Fruit fly (Drosophila melanogaster) whole organism, embryonic: ENCODE data around the gene CG2059.

ENCODE experiments used
- Asciz ChIP-seq: fragments of 200-800 bp; sonication (Bioruptor generic); optimal IDR thresholded peaks from 2 replicates; lab custom pipeline; 2017; ENCODE audit warnings: missing biosample characterization, mild to moderate bottlenecking, missing genetic modification characterization, missing genetic modification reagents
- Atf-2 ChIP-seq: fragments of 200-800 bp; sonication (Bioruptor generic); optimal IDR thresholded peaks from 2 replicates; lab custom pipeline; 2016; ENCODE audit warnings: missing biosample characterization, missing genetic modification characterization
- B-H1 ChIP-seq: fragments of 200-800 bp; sonication (Bioruptor generic); IDR thresholded peaks from 3 replicates; pipeline ENCODE4 v1.3.6; 2022; ENCODE audit warnings: missing biosample characterization, missing genetic modification characterization
- BEAF-32 ChIP-seq: fragments of 200-800 bp; sonication (Bioruptor generic); optimal IDR thresholded peaks from 3 replicates; lab custom pipeline; 2017; ENCODE audit warnings: missing biosample characterization, missing genetic modification characterization, mild to moderate bottlenecking, moderate library complexity, missing genetic modification reagents
- CG10431 ChIP-seq: fragments of 200-800 bp; sonication (Bioruptor generic); optimal IDR thresholded peaks from 3 replicates; lab custom pipeline; 2018; ENCODE audit warnings: missing biosample characterization, mild to moderate bottlenecking, missing genetic modification characterization
- CG10462 ChIP-seq: fragments of 200-800 bp; sonication (Bioruptor generic); optimal IDR thresholded peaks from 2 replicates; lab custom pipeline; 2016; ENCODE audit warnings: missing biosample characterization, missing genetic modification characterization
- CG10565 ChIP-seq: fragments of 200-800 bp; sonication (Bioruptor generic); optimal IDR thresholded peaks from 3 replicates; lab custom pipeline; 2016; ENCODE audit warnings: missing biosample characterization, mild to moderate bottlenecking, missing genetic modification characterization
- CG1233 ChIP-seq: fragments of 200-800 bp; sonication (Bioruptor generic); optimal IDR thresholded peaks from 4 replicates; lab custom pipeline; 2018; ENCODE audit warnings: missing biosample characterization, mild to moderate bottlenecking, missing genetic modification characterization
- CG13624 ChIP-seq: fragments of 200-800 bp; sonication (Bioruptor generic); optimal IDR thresholded peaks from 2 replicates; lab custom pipeline; 2016; ENCODE audit warnings: missing biosample characterization, missing genetic modification characterization
- CG17186 ChIP-seq: fragments of 200-800 bp; sonication (Bioruptor generic); optimal IDR thresholded peaks from 3 replicates; lab custom pipeline; 2017; ENCODE audit warnings: missing biosample characterization, missing genetic modification reagents, missing genetic modification characterization
- CG17385 ChIP-seq: fragments of 200-800 bp; sonication (Bioruptor generic); optimal IDR thresholded peaks from 3 replicates; lab custom pipeline; 2018; ENCODE audit warnings: missing biosample characterization, mild to moderate bottlenecking, missing genetic modification characterization
- CG3163 ChIP-seq: fragments of 200-800 bp; sonication (Bioruptor generic); optimal IDR thresholded peaks from 3 replicates; lab custom pipeline; 2016; ENCODE audit warnings: missing biosample characterization, missing genetic modification characterization
- CG32767 ChIP-seq: fragments of 200-800 bp; sonication (Bioruptor generic); IDR thresholded peaks from 2 replicates; pipeline ENCODE4 v1.3.6; 2022; ENCODE audit warnings: missing biosample characterization, missing genetic modification characterization
- CG34422 ChIP-seq: fragments of 200-800 bp; sonication (Bioruptor generic); IDR thresholded peaks from 3 replicates; pipeline ENCODE4 v1.3.6; 2022; ENCODE audit warnings: missing biosample characterization, missing genetic modification characterization
- CG3726 ChIP-seq: fragments of 200-800 bp; sonication (Bioruptor generic); IDR thresholded peaks from 3 replicates; pipeline ENCODE4, ENCODE4 v1.3.6; 2022; ENCODE audit warnings: missing biosample characterization, missing genetic modification characterization
- CG6272 ChIP-seq: fragments of 200-800 bp; sonication (Bioruptor generic); IDR thresholded peaks from 2 replicates; pipeline ENCODE4 v1.3.6; 2022; ENCODE audit warnings: missing biosample characterization, missing genetic modification characterization
- CG6854 ChIP-seq: fragments of 200-800 bp; sonication (Bioruptor generic); optimal IDR thresholded peaks from 3 replicates; lab custom pipeline; 2017; ENCODE audit warnings: missing biosample characterization, mild to moderate bottlenecking, missing genetic modification characterization
- CG7786 ChIP-seq: fragments of 200-800 bp; sonication (Bioruptor generic); optimal IDR thresholded peaks from 2 replicates; lab custom pipeline; 2016; ENCODE audit warnings: missing biosample characterization, missing genetic modification characterization
- Dip3 ChIP-seq: fragments of 200-800 bp; sonication (Bioruptor generic); optimal IDR thresholded peaks from 3 replicates; lab custom pipeline; 2016; ENCODE audit warnings: missing biosample characterization, missing genetic modification characterization
- Drgx ChIP-seq: fragments of 200-800 bp; sonication (Bioruptor generic); IDR thresholded peaks from 2 replicates; pipeline ENCODE4 v1.3.6; 2022; ENCODE audit warnings: missing biosample characterization, missing genetic modification characterization
- Elba2 ChIP-seq: fragments of 200-800 bp; sonication (Bioruptor generic); optimal IDR thresholded peaks from 3 replicates; lab custom pipeline; 2016; ENCODE audit warnings: missing biosample characterization, missing genetic modification characterization
- Fer1 ChIP-seq: fragments of 200-800 bp; sonication (Bioruptor generic); optimal IDR thresholded peaks from 2 replicates; lab custom pipeline; 2017; ENCODE audit warnings: missing biosample characterization, mild to moderate bottlenecking, missing genetic modification characterization
- Kr ChIP-seq: fragments of 200-800 bp; sonication (Bioruptor generic); optimal IDR thresholded peaks from 2 replicates; lab custom pipeline; 2017; ENCODE audit warnings: missing biosample characterization, mild to moderate bottlenecking, missing genetic modification characterization
- Neu2 ChIP-seq: fragments of 200-800 bp; sonication (Bioruptor generic); optimal IDR thresholded peaks from 3 replicates; lab custom pipeline; 2016; ENCODE audit warnings: missing biosample characterization, missing genetic modification characterization, borderline replicate concordance
- Nf-YA ChIP-seq: fragments of 200-800 bp; sonication (Bioruptor generic); IDR thresholded peaks from 2 replicates; pipeline ENCODE4 v1.3.6; 2022; ENCODE audit warnings: missing biosample characterization, missing genetic modification characterization
- NfI ChIP-seq: fragments of 200-800 bp; sonication (Bioruptor generic); optimal IDR thresholded peaks from 3 replicates; lab custom pipeline; 2018; ENCODE audit warnings: missing biosample characterization, mild to moderate bottlenecking, missing genetic modification characterization, moderate library complexity
- PHDP ChIP-seq: fragments of 200-800 bp; sonication (Bioruptor generic); optimal IDR thresholded peaks from 3 replicates; lab custom pipeline; 2018; ENCODE audit warnings: missing biosample characterization, mild to moderate bottlenecking, missing genetic modification characterization, moderate library complexity
- Sry-β ChIP-seq: fragments of 200-800 bp; sonication (Bioruptor generic); optimal IDR thresholded peaks from 2 replicates; lab custom pipeline; 2018; ENCODE audit warnings: missing biosample characterization, mild to moderate bottlenecking, missing genetic modification characterization, moderate library complexity
- Sry-δ ChIP-seq: fragments of 200-800 bp; sonication (Bioruptor generic); optimal IDR thresholded peaks from 2 replicates; lab custom pipeline; 2016; ENCODE audit warnings: missing biosample characterization, missing genetic modification characterization
- Vsx1 ChIP-seq: fragments of 200-800 bp; sonication (Bioruptor generic); optimal IDR thresholded peaks from 2 replicates; lab custom pipeline; 2017; ENCODE audit warnings: missing biosample characterization, mild to moderate bottlenecking, missing genetic modification characterization, missing genetic modification reagents
- Xrp1 ChIP-seq: fragments of 200-800 bp; sonication (Bioruptor generic); IDR thresholded peaks from 2 replicates; pipeline ENCODE4 v1.3.6; 2022; ENCODE audit warnings: missing biosample characterization, missing genetic modification characterization
- amos ChIP-seq: fragments of 200-800 bp; sonication (Bioruptor generic); IDR thresholded peaks from 2 replicates; pipeline ENCODE4 v1.3.6; 2022; ENCODE audit warnings: missing biosample characterization, missing genetic modification characterization; ENCODE audit not compliant: partially characterized antibody
- ap ChIP-seq: fragments of 200-800 bp; sonication (Bioruptor generic); IDR thresholded peaks from 2 replicates; pipeline ENCODE4 v1.3.6; 2022; ENCODE audit warnings: missing biosample characterization, missing genetic modification characterization
- az2 ChIP-seq: fragments of 200-800 bp; sonication (Bioruptor generic); optimal IDR thresholded peaks from 3 replicates; lab custom pipeline; 2016; ENCODE audit warnings: missing biosample characterization, missing genetic modification characterization
- corto ChIP-seq: fragments of 200-800 bp; sonication (Bioruptor generic); optimal IDR thresholded peaks from 2 replicates; lab custom pipeline; 2016; ENCODE audit warnings: missing biosample characterization, mild to moderate bottlenecking, missing genetic modification characterization, moderate library complexity
- crol ChIP-seq: fragments of 200-800 bp; sonication (Bioruptor generic); IDR thresholded peaks from 2 replicates; pipeline ENCODE4 v1.3.6; 2022; ENCODE audit warnings: missing biosample characterization, missing genetic modification characterization
- gro ChIP-seq: fragments of 200-800 bp; sonication (Bioruptor generic); optimal IDR thresholded peaks from 2 replicates; lab custom pipeline; 2016; ENCODE audit warnings: missing biosample characterization, missing genetic modification characterization
- hkb ChIP-seq, 2 experiments: fragments of 200-800 bp in 1 of 2; fragments of >200 bp in 1 of 2; sonication (Bioruptor generic) in 1 of 2; IDR thresholded peaks in 1 of 2; optimal IDR thresholded peaks in 1 of 2; 2 replicates each; pipeline versions ENCODE4 v1.3.6 to Lab custom; 2017 to 2022; ENCODE audit warnings: missing biosample characterization in 1 of 2, missing genetic modification characterization in 1 of 2
- inv ChIP-seq: fragments of 200-800 bp; sonication (Bioruptor generic); IDR thresholded peaks from 2 replicates; pipeline ENCODE4 v1.3.6; 2022; ENCODE audit warnings: missing biosample characterization, missing genetic modification characterization; ENCODE audit not compliant: partially characterized antibody
- kni ChIP-seq: fragments of 200-800 bp; sonication (Bioruptor generic); optimal IDR thresholded peaks from 3 replicates; lab custom pipeline; 2017; ENCODE audit warnings: mild to moderate bottlenecking, missing biosample characterization, missing genetic modification reagents, missing genetic modification characterization
- oc ChIP-seq: fragments of 200-800 bp; sonication (Bioruptor generic); optimal IDR thresholded peaks from 2 replicates; lab custom pipeline; 2018; ENCODE audit warnings: missing biosample characterization, mild to moderate bottlenecking, missing genetic modification characterization, moderate library complexity
- rib ChIP-seq: fragments of 200-800 bp; sonication (Bioruptor generic); IDR thresholded peaks from 2 replicates; pipeline ENCODE4 v1.3.6; 2022; ENCODE audit warnings: missing biosample characterization, missing genetic modification characterization
- schlank ChIP-seq: fragments of 200-800 bp; sonication (Bioruptor generic); optimal IDR thresholded peaks from 2 replicates; lab custom pipeline; 2018; ENCODE audit warnings: missing biosample characterization, mild to moderate bottlenecking, missing genetic modification characterization
- sim ChIP-seq: fragments of 200-800 bp; sonication (Bioruptor generic); IDR thresholded peaks from 2 replicates; pipeline ENCODE4 v1.3.6; 2022; ENCODE audit warnings: missing biosample characterization, missing genetic modification characterization
- sob ChIP-seq: fragments of 200-800 bp; sonication (Bioruptor generic); IDR thresholded peaks from 2 replicates; pipeline ENCODE4 v1.3.6; 2022; ENCODE audit warnings: missing biosample characterization, missing genetic modification characterization
- stwl ChIP-seq: fragments of 200-800 bp; sonication (Bioruptor generic); optimal IDR thresholded peaks from 3 replicates; lab custom pipeline; 2018; ENCODE audit warnings: missing biosample characterization, mild to moderate bottlenecking, missing genetic modification characterization, moderate library complexity
- ttk ChIP-seq: fragments of 200-800 bp; sonication (Bioruptor generic); IDR thresholded peaks from 2 replicates; pipeline ENCODE4 v2.1.2; 2022; ENCODE audit warnings: missing biosample characterization, missing genetic modification characterization
- zf30C ChIP-seq: fragments of 200-800 bp; sonication (Bioruptor generic); optimal IDR thresholded peaks from 3 replicates; lab custom pipeline; 2018; ENCODE audit warnings: missing biosample characterization, mild to moderate bottlenecking, missing genetic modification characterization

CG2059 gene

dm6 chrX:7336121-7336961 lies 50.2 kb downstream of the CG2059 start (continued):
- peak; percentile 79 for TF ChIP-seq oc (tag; lab: Kevin White, UChicago)
- peak; percentile 81 for TF ChIP-seq Nf-YA (GFP tag; lab: Robert Waterston, UW)
- TF ChIP-seq Fer1 (GFP tag; lab: Kevin White, UChicago) = peak; percentile 91
- TF ChIP-seq rib (GFP tag; lab: Robert Waterston, UW) = peak; percentile 20; the same call in 1 of the 2 replicates
- TF ChIP-seq schlank (tag; lab: Kevin White, UChicago) = peak; percentile 58
- TF ChIP-seq B-H1 (GFP tag; lab: Robert Waterston, UW) = peak; percentile 72; the same call in 2 of the 3 replicates
- no peak for TF ChIP-seq Kr (GFP tag; lab: Kevin White, UChicago)
- peak; percentile 47 for TF ChIP-seq Sry-δ (GFP tag; lab: Kevin White, UChicago)
- peak; percentile 31 for TF ChIP-seq gro (GFP tag; lab: Kevin White, UChicago)
- TF ChIP-seq corto (GFP tag; lab: Kevin White, UChicago) = no peak
- peak; percentile 87 for TF ChIP-seq CG7786 (GFP tag; lab: Kevin White, UChicago)
- peak; percentile 90 for TF ChIP-seq NfI (GFP tag; lab: Kevin White, UChicago)
- no peak for TF ChIP-seq Elba2
- TF ChIP-seq amos (GFP tag; lab: Robert Waterston, UW) = no peak
- TF ChIP-seq Vsx1 (GFP tag; lab: Kevin White, UChicago) = peak; percentile 84
- TF ChIP-seq Dip3 (GFP tag; lab: Kevin White, UChicago) = peak; percentile 63
- TF ChIP-seq CG13624 (GFP tag; lab: Kevin White, UChicago) = peak; percentile 84
- TF ChIP-seq zf30C (GFP tag; lab: Kevin White, UChicago) = no peak
- TF ChIP-seq CG34422 (GFP tag; lab: Robert Waterston, UW) = peak; percentile 90
- peak; percentile 84 for TF ChIP-seq CG17186 (GFP tag; lab: Kevin White, UChicago)
- TF ChIP-seq Xrp1 (GFP tag; lab: Robert Waterston, UW) = peak; percentile 95
- TF ChIP-seq hkb (optimal IDR thresholded peaks at IDR 0.05; lab: Kevin White, UChicago) = no peak
- peak; percentile 90 for TF ChIP-seq hkb (GFP tag; IDR thresholded peaks at IDR 0.05; lab: Robert Waterston, UW)
- peak; percentile 90 for TF ChIP-seq Atf-2
- peak; percentile 92 for TF ChIP-seq CG1233 (GFP tag; lab: Kevin White, UChicago)
- peak; percentile 91 for TF ChIP-seq az2 (GFP tag; lab: Kevin White, UChicago)
- TF ChIP-seq sob (GFP tag; lab: Robert Waterston, UW) = peak; percentile 82
- peak; percentile 74 for TF ChIP-seq Drgx (GFP tag; lab: Robert Waterston, UW)
- no peak for TF ChIP-seq BEAF-32
- no peak for TF ChIP-seq kni (GFP tag; lab: Kevin White, UChicago)
- TF ChIP-seq CG10431 (GFP tag; lab: Kevin White, UChicago) = no peak
- TF ChIP-seq Sry-β (GFP tag; lab: Kevin White, UChicago) = peak; percentile 61
- TF ChIP-seq CG3163 = peak; percentile 56
- TF ChIP-seq inv (GFP tag; lab: Robert Waterston, UW) = no peak
- TF ChIP-seq sim (GFP tag; lab: Robert Waterston, UW) = peak; percentile 61; the same call in 1 of the 2 replicates
- TF ChIP-seq ttk (GFP tag; lab: Robert Waterston, UW) = peak; percentile 79
- TF ChIP-seq Asciz (GFP tag; lab: Kevin White, UChicago) = peak; percentile 93
- TF ChIP-seq PHDP (tag; lab: Kevin White, UChicago) = peak; percentile 93
- TF ChIP-seq Neu2 = peak; percentile 76
- TF ChIP-seq CG6272 (GFP tag; lab: Robert Waterston, UW) = peak; percentile 77; the same call in 1 of the 2 replicates
- TF ChIP-seq CG10462 (GFP tag; lab: Kevin White, UChicago) = peak; percentile 87
- TF ChIP-seq crol = peak; percentile 94
- peak; percentile 83; the same call in 2 of the 3 replicates for TF ChIP-seq CG3726 (GFP tag; lab: Robert Waterston, UW)
- peak; percentile 69 for TF ChIP-seq CG6854 (GFP tag; lab: Kevin White, UChicago)
- peak; percentile 88 for TF ChIP-seq CG32767 (GFP tag; lab: Robert Waterston, UW)
- peak; percentile 34 for TF ChIP-seq stwl (tag; lab: Kevin White, UChicago)
- peak; percentile 70 for TF ChIP-seq ap
- peak; percentile 67 for TF ChIP-seq CG10565 (GFP tag; lab: Kevin White, UChicago)
- TF ChIP-seq CG17385 (GFP tag; lab: Kevin White, UChicago) = peak; percentile 83
